Worm (Caenorhabditis elegans) whole organism, L4/young adult: Measurements from ENCODE around the gene hyl-2.
A peak's percentile ranks its signal among the peaks of the same experiment; 100 is the strongest.

Source experiments
- W03F9.2 ChIP-seq: fragments of 150-350 bp; optimal IDR thresholded peaks from 2 replicates; lab custom pipeline; 2014; ENCODE audit warnings: missing biosample characterization, missing genetic modification characterization
- dao-5 ChIP-seq: sonication (generic microtip); optimal IDR thresholded peaks from 2 replicates; lab custom pipeline; 2016; ENCODE audit warnings: missing genotype, missing genetic modification characterization, moderate library complexity, missing compliant biosample characterization
- him-1 ChIP-seq: sonication (generic microtip); optimal IDR thresholded peaks from 2 replicates; lab custom pipeline; 2016; ENCODE audit warnings: missing genotype, missing genetic modification reagents, missing genetic modification characterization, missing compliant biosample characterization

Gene hyl-2

DNA sequence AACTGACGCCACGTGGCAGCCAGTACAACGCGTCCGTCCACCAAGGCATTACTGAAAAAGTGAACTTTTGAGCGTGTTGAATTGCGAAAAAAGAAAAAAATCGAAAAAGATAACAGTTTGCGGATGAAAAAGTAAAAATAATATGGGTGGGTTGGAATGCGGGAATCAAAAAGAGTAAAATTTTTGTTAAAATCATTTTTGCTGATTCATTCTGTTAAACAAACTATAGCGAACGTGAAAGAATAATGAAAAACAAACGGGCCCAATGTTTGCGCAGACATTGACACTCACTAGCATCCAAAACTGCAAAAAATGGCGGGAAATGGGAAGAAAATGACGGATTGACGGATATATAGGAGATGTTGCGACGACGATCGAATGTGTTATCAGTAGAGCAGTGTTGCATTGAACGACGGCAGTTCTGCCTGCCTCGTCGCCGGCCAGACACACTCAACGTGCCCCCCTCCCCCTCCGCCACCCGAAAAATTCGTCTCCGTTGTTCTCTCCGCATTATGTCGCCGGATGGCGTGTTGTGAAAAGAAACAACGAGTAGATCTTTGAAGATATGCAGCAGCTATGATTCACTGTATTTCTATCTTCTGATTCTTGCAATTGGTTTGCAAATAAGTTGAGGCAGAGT lies at the start of gene hyl-2:
Gene hyl-2 (minus strand): TSS at position 51 of the 640 bp plus-strand sequence.
- TF ChIP-seq him-1 (tag; lab: Kevin White, UChicago) (no peak), W03F9.2 (tag; lab: Kevin White, UChicago) (no peak), dao-5 (tag; lab: Kevin White, UChicago) (no peak)

DNA sequence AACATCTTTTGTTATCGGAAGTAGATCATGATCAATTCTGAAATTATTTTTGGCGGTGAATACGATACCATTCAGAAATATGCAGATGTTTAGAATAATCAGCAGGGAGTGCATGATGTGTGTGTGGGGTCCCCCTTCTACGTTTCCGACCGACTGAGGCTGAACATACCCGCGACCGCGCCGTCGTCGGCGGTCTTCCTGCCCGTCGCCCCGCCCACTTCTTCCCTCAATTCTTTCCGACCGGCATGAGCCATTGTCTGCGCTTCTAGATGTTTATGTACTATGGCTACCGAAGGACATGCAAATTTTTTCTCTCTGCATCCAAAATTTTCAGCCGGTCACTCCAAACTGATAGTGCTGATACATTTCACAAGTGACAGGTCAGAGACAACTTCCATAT lies 44.8 kb upstream of the hyl-2 start:
- no peak for TF ChIP-seq W03F9.2 (tag; lab: Kevin White, UChicago)
- TF ChIP-seq him-1 (tag; lab: Kevin White, UChicago): no peak
- TF ChIP-seq dao-5 (tag; lab: Kevin White, UChicago): no peak

DNA sequence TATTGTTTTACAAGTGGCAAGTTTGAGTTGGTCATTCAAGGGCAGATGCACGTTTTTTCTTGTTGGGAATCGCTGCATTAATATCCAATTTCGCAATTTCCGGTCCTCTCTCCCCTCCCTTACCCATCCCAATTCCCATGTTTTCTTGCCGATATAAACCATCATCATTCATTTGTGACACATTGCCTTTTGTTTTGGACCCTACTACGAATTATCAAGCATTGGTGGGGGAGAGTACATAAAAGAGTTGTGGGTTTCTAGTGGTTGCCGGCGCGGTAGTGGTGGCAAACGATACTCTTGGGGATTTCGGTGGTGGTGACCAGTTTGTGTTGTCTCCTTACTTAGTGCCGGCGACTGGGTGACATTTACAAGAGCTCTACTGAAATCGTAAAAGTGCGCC lies 43.0 kb upstream of the hyl-2 start:
- TF ChIP-seq W03F9.2 (tag; lab: Kevin White, UChicago) (no peak), dao-5 (tag; lab: Kevin White, UChicago) (no peak), him-1 (tag; lab: Kevin White, UChicago) (no peak)

DNA sequence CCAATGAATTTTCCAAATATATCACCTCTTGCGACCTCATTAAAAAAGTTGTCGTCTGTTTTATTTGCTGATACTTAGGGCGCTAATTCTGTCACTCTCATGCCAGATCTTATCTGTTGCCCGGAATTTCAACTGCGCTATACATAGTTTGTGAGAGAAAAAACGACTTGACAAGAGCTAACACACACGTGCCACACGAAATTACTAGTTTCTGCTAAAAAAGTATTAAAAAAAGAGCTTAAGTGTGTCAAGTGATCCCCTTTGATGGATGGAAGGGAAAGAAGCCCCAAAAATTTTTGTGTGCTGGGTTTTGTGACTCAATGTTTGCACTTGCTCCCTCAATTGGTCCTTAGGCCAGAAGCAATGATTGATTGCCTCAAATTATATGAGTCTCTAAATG lies 41.4 kb upstream of the hyl-2 start:
- TF ChIP-seq dao-5 (tag; lab: Kevin White, UChicago) (no peak), W03F9.2 (tag; lab: Kevin White, UChicago) (no peak), him-1 (tag; lab: Kevin White, UChicago) (no peak)

DNA sequence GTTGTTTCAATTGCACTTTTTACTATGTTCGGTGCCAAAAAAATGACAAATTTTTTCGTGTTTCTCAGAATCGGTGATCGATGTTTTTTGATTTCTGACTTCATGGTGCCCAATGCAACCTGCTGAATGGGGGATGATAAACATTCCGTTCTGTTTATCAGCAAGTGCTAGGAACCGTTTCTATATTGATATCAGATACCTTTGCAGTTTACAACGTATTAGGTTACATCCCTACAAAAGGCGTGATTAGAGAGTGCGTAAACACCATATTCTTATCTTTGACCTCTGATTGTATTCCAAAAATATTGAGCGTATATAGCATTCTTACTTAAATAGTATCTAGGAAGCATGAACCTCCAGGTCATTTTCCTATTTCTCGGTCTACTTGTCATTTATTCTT lies 33.5 kb upstream of the hyl-2 start, which contains the start of gene aman-1:
Gene aman-1 (plus strand): TSS at position 344 of the 400 bp plus-strand sequence.
- TF ChIP-seq W03F9.2 (tag; lab: Kevin White, UChicago) (no peak), dao-5 (tag; lab: Kevin White, UChicago) (no peak), him-1 (tag; lab: Kevin White, UChicago) (no peak)

DNA sequence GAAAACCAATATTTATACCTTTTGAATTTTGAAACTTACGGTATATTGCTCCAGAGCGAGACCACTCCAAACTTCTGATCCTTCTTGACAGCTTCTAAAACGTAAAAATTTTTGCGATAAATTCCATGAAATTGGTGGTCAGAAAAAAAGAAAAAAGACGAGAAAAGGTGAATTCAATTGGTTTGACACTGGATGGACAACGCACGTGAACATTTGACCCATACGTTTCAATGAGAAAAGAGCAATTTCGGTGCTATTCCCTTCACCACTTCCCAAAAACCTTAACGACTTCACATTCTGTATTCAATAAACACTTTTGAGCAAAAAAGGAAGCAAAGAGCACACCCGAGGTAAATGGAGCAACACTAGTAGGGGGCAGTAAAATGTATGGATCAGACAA lies 28.1 kb upstream of the hyl-2 start, which contains the start of gene acc-3:
Gene acc-3 (minus strand): TSS at position 101 of the 400 bp plus-strand sequence.
- TF ChIP-seq dao-5 (tag; lab: Kevin White, UChicago): no peak
- TF ChIP-seq W03F9.2 (tag; lab: Kevin White, UChicago): no peak
- no peak for TF ChIP-seq him-1 (tag; lab: Kevin White, UChicago)

DNA sequence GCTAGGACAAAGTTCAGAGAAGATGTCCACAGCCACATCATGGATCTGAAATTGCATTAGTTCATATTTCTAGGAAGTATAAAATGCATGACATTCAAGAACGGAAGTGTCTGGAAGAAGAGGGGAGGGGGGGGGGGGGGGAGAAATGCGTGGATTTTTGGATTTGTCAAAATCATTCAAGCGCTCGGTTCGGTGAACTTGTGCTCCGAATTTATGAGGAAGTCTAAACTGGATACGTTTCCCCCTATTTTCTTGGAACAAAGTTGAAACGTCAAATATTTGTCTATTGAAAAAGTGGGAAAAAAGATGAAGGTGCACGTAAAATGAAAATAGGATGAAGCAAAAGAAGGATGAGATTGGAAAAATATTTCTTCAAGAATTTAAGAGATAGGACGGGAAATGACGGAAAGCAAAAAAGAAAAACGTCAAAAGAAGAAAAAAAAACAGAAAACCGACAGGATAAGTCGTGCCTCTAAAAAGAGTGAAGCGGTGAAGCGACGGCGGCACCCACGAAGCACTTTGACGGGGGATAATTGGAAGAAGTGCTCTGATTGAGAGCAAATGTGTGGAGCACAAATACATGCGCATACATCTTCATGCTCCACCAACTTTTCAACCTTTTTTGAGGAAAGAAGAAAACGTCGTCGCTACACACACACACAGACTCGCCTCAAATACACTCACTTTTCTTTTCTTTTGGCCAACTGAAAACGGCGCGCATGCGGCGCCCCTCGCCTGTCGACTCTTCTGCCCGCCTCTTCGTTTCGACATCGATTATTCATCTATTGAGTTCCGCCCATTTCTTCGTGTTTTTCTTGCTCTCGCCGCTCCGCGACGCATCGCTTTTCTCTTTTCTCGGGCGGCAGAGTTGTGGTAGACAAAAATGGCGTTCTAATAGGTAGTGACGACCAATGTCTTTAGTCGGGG lies 21.6 kb upstream of the hyl-2 start, which contains the start of gene F55D10.4:
Gene F55D10.4 (minus strand): TSS at position 51 of the 927 bp plus-strand sequence.
- TF ChIP-seq him-1 (tag; lab: Kevin White, UChicago) (peak; percentile 49), dao-5 (tag; lab: Kevin White, UChicago) (no peak), W03F9.2 (tag; lab: Kevin White, UChicago) (no peak)

DNA sequence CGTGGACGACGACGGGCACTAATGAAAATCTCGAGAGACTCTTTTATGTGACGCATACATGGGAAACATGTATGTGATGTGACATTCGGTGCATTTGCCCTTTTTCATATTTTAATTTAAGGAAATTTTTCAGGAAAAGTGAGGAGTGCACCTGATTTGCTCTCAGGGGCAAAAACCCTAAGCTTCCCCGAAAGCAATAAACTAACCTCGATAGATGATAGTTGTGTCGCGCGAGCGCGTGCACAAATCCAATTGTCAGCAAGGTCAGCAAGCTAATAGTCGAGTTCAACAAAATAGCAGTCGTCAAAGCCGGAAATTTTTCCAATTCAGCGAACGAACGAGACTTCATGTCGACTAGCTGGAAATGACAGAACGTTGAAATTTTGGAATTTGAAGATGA lies 18.9 kb upstream of the hyl-2 start:
- TF ChIP-seq him-1 (tag; lab: Kevin White, UChicago) (no peak), dao-5 (tag; lab: Kevin White, UChicago) (no peak), W03F9.2 (tag; lab: Kevin White, UChicago) (no peak)

DNA sequence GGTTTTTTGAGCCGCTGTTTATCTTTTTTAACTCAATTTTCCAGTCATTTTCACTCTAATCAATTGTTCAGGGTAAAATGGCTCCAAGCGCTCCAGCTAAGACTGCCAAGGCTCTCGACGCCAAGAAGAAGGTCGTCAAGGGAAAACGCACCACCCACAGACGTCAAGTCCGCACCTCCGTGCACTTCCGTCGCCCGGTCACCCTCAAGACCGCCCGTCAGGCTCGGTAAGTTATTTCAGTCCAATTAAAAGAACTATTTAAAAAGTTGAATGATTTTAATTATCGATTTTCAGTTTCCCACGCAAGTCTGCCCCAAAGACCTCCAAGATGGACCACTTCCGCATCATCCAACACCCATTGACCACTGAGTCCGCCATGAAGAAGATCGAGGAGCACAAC lies 15.8 kb upstream of the hyl-2 start, which contains the start of gene rpl-25.1:
Gene rpl-25.1 (plus strand): TSS at position 72 of the 400 bp plus-strand sequence.
- no peak for TF ChIP-seq dao-5 (tag; lab: Kevin White, UChicago)
- TF ChIP-seq W03F9.2 (tag; lab: Kevin White, UChicago): no peak
- TF ChIP-seq him-1 (tag; lab: Kevin White, UChicago): no peak

DNA sequence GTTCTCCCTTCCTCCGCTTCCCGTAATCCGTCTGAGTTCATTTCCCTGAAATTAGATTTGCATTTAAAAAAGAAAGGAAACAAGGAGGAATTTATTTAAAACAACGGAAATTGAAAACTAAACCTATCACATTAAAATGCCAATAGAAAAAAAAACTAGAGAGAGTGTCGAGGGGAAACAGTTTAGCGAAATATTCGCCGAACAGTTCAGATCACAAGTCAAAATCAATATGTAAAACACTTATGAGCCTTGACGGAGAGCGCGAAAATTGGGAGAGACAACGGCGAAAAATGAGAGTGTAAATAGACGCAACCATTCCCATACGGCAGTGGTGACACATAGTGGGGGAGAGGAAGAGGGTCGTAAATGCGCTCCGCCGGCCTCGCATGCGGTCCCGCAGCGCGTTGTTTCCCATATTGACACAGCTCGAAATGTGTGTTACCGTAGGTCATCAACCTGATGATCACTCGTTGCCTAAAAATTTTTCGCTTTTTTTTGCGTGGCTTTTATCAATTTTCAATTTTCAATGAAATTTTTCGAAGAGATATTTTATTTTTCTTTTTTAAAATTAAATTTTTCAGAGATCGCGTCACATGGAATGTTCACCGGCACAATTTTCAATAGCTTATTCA lies 12.6 kb upstream of the hyl-2 start, which contains the start of the genes dnj-14 and glit-1:
Gene dnj-14 (minus strand): TSS at position 51 of the 632 bp plus-strand sequence.
Gene glit-1 (plus strand): TSS at position 582 of the 632 bp plus-strand sequence.
- TF ChIP-seq dao-5 (tag; lab: Kevin White, UChicago) (peak; percentile 19), W03F9.2 (tag; lab: Kevin White, UChicago) (peak; percentile 73), him-1 (tag; lab: Kevin White, UChicago) (peak; percentile 74)

DNA sequence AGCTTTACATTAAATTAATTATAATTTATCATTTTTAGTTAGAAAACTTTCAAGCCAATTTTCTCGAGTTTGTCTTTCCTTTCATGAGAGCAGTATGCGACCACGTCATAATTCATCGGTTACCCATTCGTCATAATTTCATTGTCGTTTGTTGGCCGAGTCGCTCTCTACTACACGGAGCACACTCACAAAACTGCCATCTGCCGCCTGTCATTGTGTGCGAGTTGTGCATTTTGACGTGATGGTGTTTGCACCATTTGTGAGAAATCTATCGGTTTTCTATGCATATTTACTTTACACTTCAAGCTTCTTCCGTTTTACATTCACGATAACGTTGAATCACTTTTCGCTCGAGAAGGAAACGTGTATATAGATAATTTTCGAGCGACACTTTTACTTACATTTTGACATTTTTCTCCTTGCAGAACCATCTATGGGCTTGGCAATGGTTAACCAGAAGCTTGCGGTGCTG lies 7.5 kb upstream of the hyl-2 start, which contains the start of gene dhhc-10:
Gene dhhc-10 (plus strand): TSS at position 422 of the 472 bp plus-strand sequence.
- peak; percentile 11 for TF ChIP-seq W03F9.2 (tag; lab: Kevin White, UChicago)
- no peak for TF ChIP-seq him-1 (tag; lab: Kevin White, UChicago)

DNA sequence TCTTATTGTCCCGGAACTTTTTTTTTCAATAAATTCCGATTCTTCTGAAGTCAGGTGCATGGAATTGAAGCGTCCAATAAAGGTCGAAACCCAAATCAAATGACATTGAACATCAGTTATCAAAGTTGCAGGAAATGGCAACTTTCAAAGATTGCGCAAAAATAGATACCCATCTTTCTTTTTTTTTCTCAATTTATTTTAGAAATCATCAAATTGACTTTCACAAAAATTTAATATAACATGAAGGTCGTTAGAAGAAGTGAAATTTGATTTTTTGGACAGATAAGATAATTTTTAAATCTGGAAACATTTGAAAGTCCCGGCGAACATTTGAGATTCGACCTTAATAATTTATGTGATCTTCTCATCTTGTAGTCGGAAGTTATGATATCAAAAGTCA lies 6.4 kb upstream of the hyl-2 start:
- TF ChIP-seq him-1 (tag; lab: Kevin White, UChicago): no peak
- no peak for TF ChIP-seq dao-5 (tag; lab: Kevin White, UChicago)
- no peak for TF ChIP-seq W03F9.2 (tag; lab: Kevin White, UChicago)
